Worm (Caenorhabditis elegans): ENCODE results near the gene T16G12.8.

The T16G12.8 gene

DNA sequence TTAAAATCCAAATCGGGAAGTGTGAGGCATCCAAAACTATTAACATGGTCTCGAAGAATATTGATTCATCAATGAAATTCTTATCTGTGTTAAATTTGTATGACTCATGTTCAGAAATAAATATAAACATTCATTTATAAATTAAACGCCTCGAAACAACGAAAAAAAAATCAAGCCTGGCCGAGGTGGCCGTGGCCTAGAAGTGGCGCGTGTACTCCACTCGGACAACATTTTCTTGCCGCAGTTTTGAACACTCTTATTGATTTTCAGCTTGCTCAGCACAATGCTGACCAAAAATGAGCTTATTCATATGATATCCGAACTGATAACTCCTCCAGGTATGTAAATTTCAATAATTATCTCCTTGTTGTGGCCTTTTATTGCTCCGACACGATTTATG lies 5.0 kb downstream of the T16G12.8 start, which contains the start of gene ekl-6 (continued):
- no peak for TF ChIP-seq pag-3 (tag; optimal IDR thresholded peaks at IDR 0.05; ENCODE audit: borderline replicate concordance, insufficient read depth)
- peak; percentile 47 for TF ChIP-seq mep-1 (tag; optimal IDR thresholded peaks at IDR 0.05)
- TF ChIP-seq hlh-17 (GFP tag; optimal IDR thresholded peaks at IDR 0.05; ENCODE audit: borderline replicate concordance) = no peak
- TF ChIP-seq unc-62 (GFP tag; optimal IDR thresholded peaks at IDR 0.05) = no peak
- TF ChIP-seq sptf-1 (tag; optimal IDR thresholded peaks at IDR 0.05) = no peak
- TF ChIP-seq tlp-1 (tag; optimal IDR thresholded peaks at IDR 0.05) = no peak
- TF ChIP-seq skn-1 (tag; optimal IDR thresholded peaks at IDR 0.05) = peak; percentile 13
- no peak; the same call in 1 of the 2 replicates for TF ChIP-seq nhr-19 (GFP tag; conservative IDR thresholded peaks at IDR 0.05)
- peak; percentile 75 for TF ChIP-seq nhr-20 (tag; optimal IDR thresholded peaks at IDR 0.05)
- peak; percentile 21 for TF ChIP-seq nhr-77 (tag; optimal IDR thresholded peaks at IDR 0.05)
- no peak for TF ChIP-seq nhr-71 (tag; optimal IDR thresholded peaks at IDR 0.05)
- no peak for TF ChIP-seq vab-15 (tag; optimal IDR thresholded peaks at IDR 0.05)
- peak; percentile 69 for TF ChIP-seq swsn-7 (tag; optimal IDR thresholded peaks at IDR 0.05)
- no peak for TF ChIP-seq zip-4 (GFP tag; optimal IDR thresholded peaks at IDR 0.05)
- no peak for TF ChIP-seq efl-3 (GFP tag; optimal IDR thresholded peaks at IDR 0.05)
- TF ChIP-seq efl-1 (optimal IDR thresholded peaks at IDR 0.05) = peak; percentile 44 to 67
- peak; percentile 56 to 93 for TF ChIP-seq efl-1 (GFP tag; optimal IDR thresholded peaks at IDR 0.05 in 1 of 2)
- TF ChIP-seq nhr-237 (tag; optimal IDR thresholded peaks at IDR 0.05) = no peak
- no peak for TF ChIP-seq ets-5 (GFP tag; IDR thresholded peaks at IDR 0.05)
- TF ChIP-seq unc-98 (GFP tag; IDR thresholded peaks at IDR 0.05) = peak; percentile 54; the same call in 1 of the 2 replicates
- TF ChIP-seq irx-1 (tag; optimal IDR thresholded peaks at IDR 0.05) = peak; percentile 90
- TF ChIP-seq mab-9 (GFP tag; IDR thresholded peaks at IDR 0.05) = no peak
- peak; percentile 60 for TF ChIP-seq unc-86 (tag; optimal IDR thresholded peaks at IDR 0.05)
- no peak for TF ChIP-seq nhr-12 (tag; optimal IDR thresholded peaks at IDR 0.05)
- TF ChIP-seq lsy-2 (tag; optimal IDR thresholded peaks at IDR 0.05) = peak in 1 of 2 experiments; percentile 71
- peak; percentile 77 for TF ChIP-seq pax-3 (tag; optimal IDR thresholded peaks at IDR 0.05)
- TF ChIP-seq lin-14 (GFP tag; optimal IDR thresholded peaks at IDR 0.05) = no peak
- peak; percentile 30 for TF ChIP-seq ceh-8 (GFP tag; optimal IDR thresholded peaks at IDR 0.05)
- TF ChIP-seq Y116A8C.19 (tag; optimal IDR thresholded peaks at IDR 0.05; ENCODE audit: borderline replicate concordance) = peak; percentile 48
- no peak for TF ChIP-seq ces-1 (GFP tag; optimal IDR thresholded peaks at IDR 0.05)
- peak; percentile 92 for TF ChIP-seq nhr-85 (tag)
- no peak for TF ChIP-seq ztf-4 (tag; optimal IDR thresholded peaks at IDR 0.05)
- peak; percentile 79 for TF ChIP-seq dsc-1 (tag; optimal IDR thresholded peaks at IDR 0.05)
- no peak for TF ChIP-seq elt-3 (tag; optimal IDR thresholded peaks at IDR 0.05)
- TF ChIP-seq fkh-8 (tag; optimal IDR thresholded peaks at IDR 0.05) = peak; percentile 40
- TF ChIP-seq lin-13 (GFP tag; optimal IDR thresholded peaks at IDR 0.05) = peak; percentile 25
- peak; percentile 80 for TF ChIP-seq tbx-2 (tag; optimal IDR thresholded peaks at IDR 0.05)
- TF ChIP-seq rnt-1 (tag; optimal IDR thresholded peaks at IDR 0.05) = peak; percentile 97
- no peak for TF ChIP-seq snu-23 (GFP tag; optimal IDR thresholded peaks at IDR 0.05)

DNA sequence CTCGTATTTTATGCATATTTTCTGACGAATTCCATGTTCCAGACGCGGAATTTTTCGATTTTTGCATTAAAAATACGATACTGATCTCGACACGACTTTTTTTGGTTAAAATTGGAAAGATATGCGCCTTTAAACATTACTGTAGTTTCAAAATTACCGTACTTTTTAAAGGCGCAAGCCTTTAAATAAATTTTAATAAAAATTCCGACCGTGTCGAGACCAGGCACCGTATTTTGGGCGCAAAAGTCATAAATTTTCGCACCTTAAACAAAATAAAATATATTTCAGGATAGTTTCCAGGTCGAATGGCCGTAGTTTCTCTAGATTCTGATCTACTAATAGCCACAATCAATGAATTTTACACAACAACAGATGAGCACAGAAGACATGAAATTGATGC lies 10.2 kb downstream of the T16G12.8 start, which contains the start of gene T16G12.6:
TSS of gene T16G12.6 (plus strand) at position 301 of the 400 bp plus-strand sequence.
- TF ChIP-seq fkh-8 (tag; optimal IDR thresholded peaks at IDR 0.05) (no peak), lin-39 (tag; optimal IDR thresholded peaks at IDR 0.05) (no peak), grh-1 (GFP tag; IDR thresholded peaks at IDR 0.05) (no peak), tlp-1 (tag; optimal IDR thresholded peaks at IDR 0.05) (no peak), ama-1 (optimal IDR thresholded peaks at IDR 0.05) (no peak), ceh-82 (tag; optimal IDR thresholded peaks at IDR 0.05) (no peak), ets-5 (GFP tag; IDR thresholded peaks at IDR 0.05) (no peak), lin-35 (GFP tag; optimal IDR thresholded peaks at IDR 0.05) (no peak), nhr-84 (tag; optimal IDR thresholded peaks at IDR 0.05) (no peak), aly-2 (tag; optimal IDR thresholded peaks at IDR 0.05) (no peak), tbx-2 (tag; optimal IDR thresholded peaks at IDR 0.05) (no peak), zag-1 (tag; optimal IDR thresholded peaks at IDR 0.05) (no peak), vab-15 (tag; optimal IDR thresholded peaks at IDR 0.05) (no peak), egl-27 (tag; optimal IDR thresholded peaks at IDR 0.05) (no peak)
